Worm (Caenorhabditis elegans) whole organism, late embryonic: ENCODE data around the gene rgs-3.

Experiments used
- C08G9.2 ChIP-seq: sonication (generic microtip); optimal IDR thresholded peaks from 2 replicates; lab custom pipeline; 2016; ENCODE audit warnings: mild to moderate bottlenecking, missing genetic modification characterization, moderate library complexity, missing compliant biosample characterization
- C38D4.7 ChIP-seq: fragments of 200-800 bp; sonication (Bioruptor generic); optimal IDR thresholded peaks from 2 replicates; lab custom pipeline; 2018; ENCODE audit warnings: mild to moderate bottlenecking, missing genetic modification characterization, moderate library complexity, missing compliant biosample characterization
- F13H6.1 ChIP-seq: sonication (generic microtip); optimal IDR thresholded peaks from 2 replicates; lab custom pipeline; 2016; ENCODE audit warnings: missing genetic modification characterization, missing compliant biosample characterization
- ahr-1 ChIP-seq: sonication (generic microtip); optimal IDR thresholded peaks from 2 replicates; lab custom pipeline; 2016; ENCODE audit warnings: missing genetic modification characterization, missing compliant biosample characterization
- ceh-14 ChIP-seq: sonication (generic microtip); optimal IDR thresholded peaks from 2 replicates; lab custom pipeline; 2016; ENCODE audit warnings: missing genotype, missing genetic modification characterization, missing compliant biosample characterization
- ceh-19 ChIP-seq: fragments of 200-800 bp; sonication (Bioruptor generic); optimal IDR thresholded peaks from 2 replicates; lab custom pipeline; 2018; ENCODE audit warnings: mild to moderate bottlenecking, missing genetic modification characterization, missing compliant biosample characterization
- ceh-24 ChIP-seq: sonication (generic microtip); optimal IDR thresholded peaks from 2 replicates; lab custom pipeline; 2016; ENCODE audit warnings: mild to moderate bottlenecking, missing genetic modification characterization, missing compliant biosample characterization
- ceh-30 ChIP-seq: fragments of 150-350 bp; optimal IDR thresholded peaks from 2 replicates; lab custom pipeline; 2014; ENCODE audit warnings: missing biosample characterization, missing genetic modification characterization
- ceh-31 ChIP-seq: sonication (generic microtip); optimal IDR thresholded peaks from 2 replicates; lab custom pipeline; 2016; ENCODE audit warnings: missing genetic modification characterization, missing compliant biosample characterization
- ceh-45 ChIP-seq: fragments of 200-800 bp; sonication (Bioruptor generic); IDR thresholded peaks from 2 replicates; pipeline ENCODE4 v1.3.6; 2022; ENCODE audit warnings: missing genetic modification reagents, missing genetic modification characterization, missing compliant biosample characterization
- ceh-9 ChIP-seq: sonication (generic microtip); optimal IDR thresholded peaks from 2 replicates; lab custom pipeline; 2016; ENCODE audit warnings: mild to moderate bottlenecking, missing genetic modification characterization, inconsistent platforms, missing compliant biosample characterization
- elt-4 ChIP-seq: sonication (generic microtip); optimal IDR thresholded peaks from 2 replicates; lab custom pipeline; 2016; ENCODE audit warnings: missing genetic modification characterization, missing compliant biosample characterization
- ets-4 ChIP-seq: sonication (generic microtip); optimal IDR thresholded peaks from 2 replicates; lab custom pipeline; 2016; ENCODE audit warnings: missing genetic modification characterization, missing compliant biosample characterization
- hlh-15 ChIP-seq: sonication (generic microtip); optimal IDR thresholded peaks from 2 replicates; lab custom pipeline; 2016; ENCODE audit warnings: missing genetic modification characterization, missing compliant biosample characterization
- hlh-30 ChIP-seq: sonication (generic microtip); optimal IDR thresholded peaks from 2 replicates; lab custom pipeline; 2017; ENCODE audit warnings: antibody characterized with exemption, missing genetic modification characterization, missing compliant biosample characterization; ENCODE audit not compliant: insufficient read depth
- hlh-8 ChIP-seq: sonication (generic microtip); optimal IDR thresholded peaks from 2 replicates; lab custom pipeline; 2016; ENCODE audit warnings: missing genotype, missing genetic modification characterization, missing compliant biosample characterization
- mec-3 ChIP-seq: sonication (generic microtip); optimal IDR thresholded peaks from 2 replicates; lab custom pipeline; 2016; ENCODE audit warnings: borderline replicate concordance, missing genetic modification characterization, missing compliant biosample characterization
- nhr-11 ChIP-seq: fragments of 150-350 bp; optimal IDR thresholded peaks from 2 replicates; lab custom pipeline; 2014; ENCODE audit warnings: missing biosample characterization, missing genetic modification characterization
- nhr-232 ChIP-seq: sonication (generic microtip); optimal IDR thresholded peaks from 2 replicates; lab custom pipeline; 2016; ENCODE audit warnings: missing genetic modification characterization, missing compliant biosample characterization
- npax-4 ChIP-seq: sonication (generic microtip); optimal IDR thresholded peaks from 2 replicates; lab custom pipeline; 2016; ENCODE audit warnings: missing genetic modification characterization, missing compliant biosample characterization
- odd-2 ChIP-seq: sonication (generic microtip); optimal IDR thresholded peaks from 2 replicates; lab custom pipeline; 2017; ENCODE audit warnings: antibody characterized with exemption, mild to moderate bottlenecking, missing genetic modification characterization, missing compliant biosample characterization
- pha-4 ChIP-seq: fragments of 150-350 bp; optimal IDR thresholded peaks from 2 replicates; lab custom pipeline; 2018; ENCODE audit warnings: missing biosample characterization, missing genetic modification reagents, missing genetic modification characterization
- rnt-1 ChIP-seq: sonication (generic microtip); optimal IDR thresholded peaks from 2 replicates; lab custom pipeline; 2016; ENCODE audit warnings: missing genetic modification characterization, missing compliant biosample characterization
- sox-4 ChIP-seq: sonication (generic microtip); optimal IDR thresholded peaks from 2 replicates; lab custom pipeline; 2017; ENCODE audit warnings: mild to moderate bottlenecking, missing genetic modification characterization, inconsistent platforms, missing compliant biosample characterization
- tbx-7 ChIP-seq: sonication (generic microtip); optimal IDR thresholded peaks from 2 replicates; lab custom pipeline; 2016; ENCODE audit warnings: missing genotype, missing genetic modification characterization, missing compliant biosample characterization
- ttx-3 ChIP-seq: sonication (generic microtip); optimal IDR thresholded peaks from 2 replicates; lab custom pipeline; 2016; ENCODE audit warnings: missing genetic modification reagents, missing genetic modification characterization, missing compliant biosample characterization
- unc-3 ChIP-seq, 2 experiments: fragments of 200-800 bp in 1 of 2; sonication (Bioruptor generic) in 1 of 2; sonication (generic microtip) in 1 of 2; conservative IDR thresholded peaks in 1 of 2; optimal IDR thresholded peaks in 1 of 2; 2 replicates each; pipeline versions ENCODE4 v1.3.6 to Lab custom; 2016 to 2022; ENCODE audit warnings: missing compliant biosample characterization in 2 of 2, missing genetic modification characterization in 2 of 2, missing genetic modification reagents in 1 of 2
- unc-42 ChIP-seq: sonication (generic microtip); optimal IDR thresholded peaks from 2 replicates; lab custom pipeline; 2016; ENCODE audit warnings: missing genotype, missing genetic modification characterization, missing compliant biosample characterization
- unc-55 ChIP-seq: sonication (generic microtip); optimal IDR thresholded peaks from 2 replicates; lab custom pipeline; 2017; ENCODE audit warnings: missing biosample characterization, missing genetic modification reagents, missing genetic modification characterization

rgs-3 gene

ce11 chrII:6138138-6138537, 38.5 kb downstream of the rgs-3 start:
- TF ChIP-seq unc-42 (tag; lab: Kevin White, UChicago) (peak; percentile 71), unc-3 (GFP tag; conservative IDR thresholded peaks at IDR 0.05; lab: Robert Waterston, UW) (no peak), unc-3 (tag; optimal IDR thresholded peaks at IDR 0.05; lab: Kevin White, UChicago) (no peak), odd-2 (no peak), ceh-9 (tag; lab: Kevin White, UChicago) (no peak)

DNA sequence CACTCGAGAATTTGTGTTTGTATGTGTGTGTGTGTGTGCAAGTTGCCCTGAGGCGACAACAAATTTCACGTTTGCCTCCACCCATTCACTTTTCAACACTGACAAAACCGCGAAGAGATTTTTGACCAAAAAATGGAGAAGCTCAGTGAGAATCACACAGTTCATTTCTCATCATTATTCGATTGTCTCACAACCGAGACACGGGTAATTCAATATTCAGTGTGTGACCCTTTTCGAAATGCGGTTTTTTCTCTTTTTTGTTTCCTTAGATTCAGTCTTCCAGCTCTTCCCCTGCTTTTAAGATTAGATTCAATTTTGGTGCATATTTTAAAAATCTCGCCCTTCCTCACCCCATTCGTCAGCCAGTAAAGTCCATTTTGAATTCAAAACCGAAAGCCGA, 39.9 kb downstream of the rgs-3 start:
- TF ChIP-seq unc-42 (tag; lab: Kevin White, UChicago) (peak; percentile 69), unc-55 (GFP tag; lab: Kevin White, UChicago) (no peak)

- TF ChIP-seq ceh-14 (tag; lab: Kevin White, UChicago), result no peak
- TF ChIP-seq sox-4, result no peak
- TF ChIP-seq npax-4 (tag; lab: Kevin White, UChicago), result no peak
- TF ChIP-seq unc-42 (tag; lab: Kevin White, UChicago), result peak; percentile 53
- TF ChIP-seq nhr-232 (tag; lab: Kevin White, UChicago), result no peak
- no peak for TF ChIP-seq ahr-1 (tag; lab: Kevin White, UChicago)
- TF ChIP-seq unc-3 (GFP tag; conservative IDR thresholded peaks at IDR 0.05; lab: Robert Waterston, UW), result no peak
- TF ChIP-seq unc-3 (tag; optimal IDR thresholded peaks at IDR 0.05; lab: Kevin White, UChicago), result no peak
These were observed 42.9 kb downstream of the rgs-3 start for ce11 chrII:6142539-6142938.

- TF ChIP-seq mec-3 (tag; lab: Kevin White, UChicago), result no peak
- no peak for TF ChIP-seq ttx-3
- no peak for TF ChIP-seq hlh-30 (tag; lab: Kevin White, UChicago)
- no peak for TF ChIP-seq ceh-19 (GFP tag; lab: Kevin White, UChicago)
- no peak for TF ChIP-seq rnt-1 (tag; lab: Kevin White, UChicago)
- no peak for TF ChIP-seq ceh-30 (tag; lab: Kevin White, UChicago)
- no peak for TF ChIP-seq ceh-45 (GFP tag; lab: Robert Waterston, UW)
These were observed 47.5 kb downstream of the rgs-3 start for ce11 chrII:6147131-6147530.

ce11 chrII:6148369-6148768, 48.8 kb downstream of the rgs-3 start:
- peak; percentile 98 for TF ChIP-seq unc-42 (tag; lab: Kevin White, UChicago)
- peak; percentile 12 for TF ChIP-seq ceh-31
- TF ChIP-seq F13H6.1 (tag; lab: Kevin White, UChicago), result no peak

DNA sequence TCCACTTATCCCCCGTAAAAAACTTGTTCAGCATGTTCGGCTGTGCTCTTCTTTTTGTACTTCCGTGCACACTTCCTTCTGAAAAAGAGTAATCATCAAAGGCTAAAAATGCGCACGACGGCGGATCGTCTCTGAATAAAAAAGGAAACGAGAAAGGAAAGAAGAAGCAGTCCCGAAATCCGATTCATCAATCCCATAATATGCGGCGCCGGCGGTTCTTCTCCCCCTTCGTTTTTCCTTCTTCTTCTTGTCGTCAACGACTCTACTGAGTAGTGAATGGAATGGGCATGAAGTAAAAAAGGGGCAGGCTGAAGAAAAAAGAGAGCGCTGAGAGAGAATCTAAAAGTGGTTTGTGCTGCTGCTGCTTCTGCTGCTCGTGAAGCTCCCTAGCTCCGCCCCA, 49.8 kb downstream of the rgs-3 start:
- peak; percentile 62 for TF ChIP-seq unc-42 (tag; lab: Kevin White, UChicago)
- TF ChIP-seq C08G9.2 (tag; lab: Kevin White, UChicago), result no peak
- TF ChIP-seq, all 69 proteins: peak for 1

ce11 chrII:6158111-6158510, 58.5 kb downstream of the rgs-3 start:
- TF ChIP-seq hlh-8 (tag; lab: Kevin White, UChicago), result no peak
- TF ChIP-seq hlh-15 (tag; lab: Kevin White, UChicago), result no peak
- no peak for TF ChIP-seq elt-4
- TF ChIP-seq ets-4 (tag; lab: Kevin White, UChicago), result no peak
- no peak for TF ChIP-seq ceh-24 (tag; lab: Kevin White, UChicago)
- TF ChIP-seq pha-4 (tag; lab: Kevin White, UChicago), result no peak
- no peak for TF ChIP-seq unc-42 (tag; lab: Kevin White, UChicago)
- TF ChIP-seq tbx-7 (tag; lab: Kevin White, UChicago), result no peak
- no peak for TF ChIP-seq C38D4.7 (GFP tag; lab: Kevin White, UChicago)
- TF ChIP-seq nhr-11, result no peak
